Worm (Caenorhabditis elegans) whole organism, L1 larva: ENCODE measurements around the gene C06C3.4.

ENCODE experiments used
- C04F5.9 ChIP-seq: sonication (generic microtip); optimal IDR thresholded peaks from 2 replicates; lab custom pipeline; 2016; ENCODE audit warnings: missing genetic modification characterization, missing compliant biosample characterization
- C34B4.2 ChIP-seq: sonication (generic microtip); optimal IDR thresholded peaks from 2 replicates; lab custom pipeline; 2017; ENCODE audit warnings: mild to moderate bottlenecking, missing genetic modification characterization, missing compliant biosample characterization
- fos-1 ChIP-seq: fragments of 150-350 bp; optimal IDR thresholded peaks from 2 replicates; lab custom pipeline; 2014; ENCODE audit warnings: missing biosample characterization, missing genetic modification characterization
- snpc-4 ChIP-seq: fragments of 150-350 bp; optimal IDR thresholded peaks from 2 replicates; lab custom pipeline; 2014; ENCODE audit warnings: missing biosample characterization, missing genetic modification characterization
- sox-4 ChIP-seq: sonication (generic microtip); optimal IDR thresholded peaks from 2 replicates; lab custom pipeline; 2016; ENCODE audit warnings: missing genetic modification characterization, missing compliant biosample characterization
- tlp-1 ChIP-seq: fragments of 150-350 bp; optimal IDR thresholded peaks from 2 replicates; lab custom pipeline; 2014; ENCODE audit warnings: missing biosample characterization, missing genetic modification characterization
- unc-130 ChIP-seq: fragments of 150-350 bp; optimal IDR thresholded peaks from 2 replicates; lab custom pipeline; 2017; ENCODE audit warnings: missing biosample characterization, missing genetic modification characterization, inconsistent platforms
- unc-62 ChIP-seq: fragments of 150-350 bp; optimal IDR thresholded peaks from 2 replicates; lab custom pipeline; 2014; ENCODE audit warnings: missing biosample characterization, missing genetic modification reagents, missing genetic modification characterization
- ztf-11 ChIP-seq, 2 experiments: sonication (generic microtip); optimal IDR thresholded peaks; 2 replicates each; lab custom pipeline; 2016 to 2017; ENCODE audit warnings: missing genetic modification characterization in 2 of 2, missing biosample characterization in 1 of 2, missing compliant biosample characterization in 1 of 2

ce11 chrII:9392724-9393123 is 19.6 kb downstream of the C06C3.4 start, which contains the start of gene lido-17:
- TF ChIP-seq C34B4.2 (tag; lab: Kevin White, UChicago) = no peak
- no peak for TF ChIP-seq tlp-1 (tag; lab: Kevin White, UChicago)
- TF ChIP-seq C04F5.9 (tag; lab: Kevin White, UChicago) = no peak
- no peak for TF ChIP-seq snpc-4
- TF ChIP-seq unc-130 (tag; lab: Kevin White, UChicago) = no peak
- no peak for TF ChIP-seq ztf-11 (tag; optimal IDR thresholded peaks at IDR 0.05; lab: Kevin White, UChicago)
- TF ChIP-seq fos-1 (tag; lab: Kevin White, UChicago) = no peak
- TF ChIP-seq sox-4 (tag; lab: Kevin White, UChicago) = no peak
- no peak for TF ChIP-seq unc-62 (GFP tag; lab: Kevin White, UChicago)
